Fruit fly (Drosophila melanogaster) whole organism, wandering third instar larva: Measurements from ENCODE around the gene eIF3h.

Experiments used
- CG32264 ChIP-seq: fragments of 200-800 bp; sonication (Bioruptor generic); optimal IDR thresholded peaks from 2 replicates; lab custom pipeline; 2016; ENCODE audit warnings: missing biosample characterization, missing genetic modification characterization
- CG9705 ChIP-seq: fragments of 200-800 bp; sonication (Bioruptor generic); optimal IDR thresholded peaks from 2 replicates; lab custom pipeline; 2018; ENCODE audit warnings: missing biosample characterization, mild to moderate bottlenecking, missing genetic modification characterization
- Dfd ChIP-seq: fragments of >200 bp; optimal IDR thresholded peaks from 2 replicates; lab custom pipeline; 2017; ENCODE audit warnings: missing biosample characterization, missing genetic modification characterization
- Dif ChIP-seq: fragments of 200-275, 200-300 bp; sonication (Bioruptor generic); optimal IDR thresholded peaks from 2 replicates; lab custom pipeline; 2018; ENCODE audit warnings: missing biosample characterization, missing genetic modification characterization; ENCODE audit not compliant: partially characterized antibody
- HLH106 ChIP-seq: fragments of 200-800 bp; optimal IDR thresholded peaks from 3 replicates; lab custom pipeline; 2019; ENCODE audit warnings: missing biosample characterization, mild to moderate bottlenecking, missing genetic modification characterization, moderate library complexity
- Hnf4 ChIP-seq: fragments of 200-800 bp; sonication (Bioruptor generic); optimal IDR thresholded peaks from 2 replicates; lab custom pipeline; 2016; ENCODE audit warnings: missing biosample characterization, mild to moderate bottlenecking, missing genetic modification characterization
- Hr78 ChIP-seq: fragments of >200 bp; optimal IDR thresholded peaks from 2 replicates; lab custom pipeline; 2017; ENCODE audit warnings: missing biosample characterization, missing genetic modification characterization
- Hr83 ChIP-seq: fragments of 200-300 bp; sonication (Bioruptor generic); optimal IDR thresholded peaks from 2 replicates; lab custom pipeline; 2016; ENCODE audit warnings: missing biosample characterization, mild to moderate bottlenecking, missing genetic modification characterization, moderate library complexity; ENCODE audit not compliant: poor library complexity, severe bottlenecking
- Jra ChIP-seq: sonication (Bioruptor generic); optimal IDR thresholded peaks from 2 replicates; lab custom pipeline; 2016; ENCODE audit warnings: missing biosample characterization, missing genetic modification characterization
- Myc ChIP-seq: fragments of >200 bp; optimal IDR thresholded peaks from 2 replicates; lab custom pipeline; 2017
- N ChIP-seq: fragments of >200 bp; optimal IDR thresholded peaks from 2 replicates; lab custom pipeline; 2018; ENCODE audit warnings: missing biosample characterization, missing external identifiers, missing genetic modification characterization
- OdsH ChIP-seq: fragments of 200-800 bp; sonication (Bioruptor generic); optimal IDR thresholded peaks from 2 replicates; lab custom pipeline; 2016; ENCODE audit warnings: missing biosample characterization, mild to moderate bottlenecking, missing genetic modification characterization
- Rel ChIP-seq, 2 experiments: fragments of 200-800 bp; sonication (Bioruptor generic) in 1 of 2; optimal IDR thresholded peaks; 2 replicates in 1 of 2; 3 replicates in 1 of 2; lab custom pipeline; 2016 to 2019; ENCODE audit warnings: mild to moderate bottlenecking in 2 of 2, missing biosample characterization in 2 of 2, missing genetic modification characterization in 2 of 2, moderate library complexity in 1 of 2
- Sp1 ChIP-seq: fragments of 200-800 bp; sonication (Bioruptor generic); optimal IDR thresholded peaks from 3 replicates; lab custom pipeline; 2019; ENCODE audit warnings: missing biosample characterization, mild to moderate bottlenecking, missing genetic modification characterization, moderate library complexity
- Vsx2 ChIP-seq: fragments of 200-300, 225-300 bp; sonication (Bioruptor generic); optimal IDR thresholded peaks from 2 replicates; lab custom pipeline; 2018; ENCODE audit warnings: missing biosample characterization, missing genetic modification characterization; ENCODE audit not compliant: partially characterized antibody
- dl ChIP-seq, 2 experiments: fragments of 175-275, 200-275 bp in 1 of 2; fragments of 200-275 bp in 1 of 2; sonication (Bioruptor generic); optimal IDR thresholded peaks; lab custom pipeline; 2018; ENCODE audit warnings: mild to moderate bottlenecking in 2 of 2, missing biosample characterization in 2 of 2, missing genetic modification characterization in 2 of 2, moderate library complexity in 2 of 2; ENCODE audit not compliant: partially characterized antibody in 2 of 2, insufficient read depth in 1 of 2
- dmrt93B ChIP-seq: fragments of 200-800 bp; sonication (Bioruptor generic); optimal IDR thresholded peaks from 2 replicates; lab custom pipeline; 2018; ENCODE audit warnings: missing biosample characterization, mild to moderate bottlenecking, missing genetic modification characterization
- dsf ChIP-seq: sonication (Bioruptor generic); optimal IDR thresholded peaks from 2 replicates; lab custom pipeline; 2016; ENCODE audit warnings: missing biosample characterization, missing genetic modification characterization, borderline replicate concordance
- ey ChIP-seq: fragments of 200-800 bp; sonication (Bioruptor generic); optimal IDR thresholded peaks from 2 replicates; lab custom pipeline; 2016; ENCODE audit warnings: missing biosample characterization, missing genetic modification characterization
- foxo ChIP-seq, 2 experiments: fragments of 200-800 bp; sonication (Bioruptor generic); optimal IDR thresholded peaks; 2 replicates in 1 of 2; 3 replicates in 1 of 2; lab custom pipeline; 2016 to 2017; ENCODE audit warnings: missing biosample characterization in 2 of 2, missing genetic modification characterization in 2 of 2
- fru ChIP-seq: fragments of 200-800 bp; sonication (Bioruptor generic); optimal IDR thresholded peaks from 3 replicates; lab custom pipeline; 2016; ENCODE audit warnings: missing biosample characterization, mild to moderate bottlenecking, missing genetic modification characterization
- h ChIP-seq: fragments of 200-800 bp; sonication (Bioruptor generic); optimal IDR thresholded peaks from 3 replicates; lab custom pipeline; 2016; ENCODE audit warnings: missing biosample characterization, mild to moderate bottlenecking, missing genetic modification characterization
- jim ChIP-seq: fragments of 175-275, 200-325 bp; sonication (Bioruptor generic); optimal IDR thresholded peaks from 2 replicates; lab custom pipeline; 2016; ENCODE audit warnings: missing biosample characterization, mild to moderate bottlenecking, missing genetic modification characterization
- lola ChIP-seq: fragments of >200 bp; optimal IDR thresholded peaks from 2 replicates; lab custom pipeline; 2017; ENCODE audit warnings: missing biosample characterization, missing genetic modification characterization
- pan ChIP-seq: fragments of >200 bp; optimal IDR thresholded peaks from 2 replicates; lab custom pipeline; 2017
- psq ChIP-seq: fragments of 200-800 bp; sonication (Bioruptor generic); optimal IDR thresholded peaks from 3 replicates; lab custom pipeline; 2017; ENCODE audit warnings: missing biosample characterization, mild to moderate bottlenecking, missing genetic modification characterization, moderate library complexity
- rgr ChIP-seq: fragments of 200-800 bp; sonication (Bioruptor generic); optimal IDR thresholded peaks from 3 replicates; lab custom pipeline; 2016; ENCODE audit warnings: missing biosample characterization, mild to moderate bottlenecking, missing genetic modification characterization
- sage ChIP-seq: fragments of 200-800 bp; sonication (Bioruptor generic); optimal IDR thresholded peaks from 2 replicates; lab custom pipeline; 2016; ENCODE audit warnings: missing biosample characterization, mild to moderate bottlenecking, missing genetic modification characterization
- sv ChIP-seq: fragments of 200-800 bp; sonication (Bioruptor generic); optimal IDR thresholded peaks from 3 replicates; lab custom pipeline; 2016; ENCODE audit warnings: missing biosample characterization, missing genetic modification characterization
- tai ChIP-seq: sonication (Bioruptor generic); optimal IDR thresholded peaks from 2 replicates; lab custom pipeline; 2016; ENCODE audit warnings: missing biosample characterization, missing genetic modification characterization
- woc ChIP-seq: sonication (Bioruptor generic); optimal IDR thresholded peaks from 2 replicates; lab custom pipeline; 2016; ENCODE audit warnings: missing biosample characterization, mild to moderate bottlenecking, missing genetic modification characterization

The eIF3h gene

dm6 chr2L:5072357-5072756, 19.5 kb upstream of the eIF3h start:
- TF ChIP-seq CG32264 (no peak), fru (GFP tag; lab: Kevin White, UChicago) (no peak), lola (no peak), h (GFP tag; lab: Kevin White, UChicago) (no peak), dsf (GFP tag; lab: Kevin White, UChicago) (no peak), Rel (GFP tag; optimal IDR thresholded peaks at IDR 0.05; lab: Kevin White, UChicago) (no peak), Rel (tag; optimal IDR thresholded peaks at IDR 0.05; lab: Kevin White, UChicago) (no peak), Hr78 (no peak), psq (no peak), N (no peak), foxo (GFP tag; optimal IDR thresholded peaks at IDR 0.05; lab: Kevin White, UChicago) (no peak), Dfd (GFP tag; lab: Kevin White, UChicago) (no peak), Vsx2 (GFP tag; lab: Kevin White, UChicago) (no peak), rgr (GFP tag; lab: Kevin White, UChicago) (no peak), ey (GFP tag; lab: Kevin White, UChicago) (no peak), Hnf4 (GFP tag; lab: Kevin White, UChicago) (no peak), Myc (no peak), OdsH (no peak), jim (GFP tag; lab: Kevin White, UChicago) (no peak)

dm6 chr2L:5070797-5071579, 18.1 kb upstream of the eIF3h start, which contains the start of gene RpL37A:
Gene RpL37A (plus strand): TSS chr2L:5070957.
- TF ChIP-seq Hnf4 (GFP tag; lab: Kevin White, UChicago), result peak; percentile 12
- TF ChIP-seq Jra (GFP tag; lab: Kevin White, UChicago), result peak; percentile 12
- peak in 1 of 2 experiments; percentile 62 for TF ChIP-seq foxo (GFP tag; optimal IDR thresholded peaks at IDR 0.05; lab: Kevin White, UChicago)
- TF ChIP-seq Vsx2 (GFP tag; lab: Kevin White, UChicago), result peak; percentile 38
- peak; percentile 82 for TF ChIP-seq sv
- no peak for TF ChIP-seq Dfd (GFP tag; lab: Kevin White, UChicago)
- peak; percentile 69 for TF ChIP-seq CG9705
- TF ChIP-seq sage, result peak; percentile 73
- no peak for TF ChIP-seq dl (GFP tag; optimal IDR thresholded peaks at IDR 0.05; lab: Kevin White, UChicago; ENCODE audit: insufficient read depth in 1 of 2, partially characterized antibody in 2 of 2)
- TF ChIP-seq dsf (GFP tag; lab: Kevin White, UChicago), result peak; percentile 12
- TF ChIP-seq psq, result peak; percentile 24
- peak; percentile 73 for TF ChIP-seq dmrt93B
- TF ChIP-seq rgr (GFP tag; lab: Kevin White, UChicago), result peak; percentile 89
- peak; percentile 52 for TF ChIP-seq fru (GFP tag; lab: Kevin White, UChicago)
- no peak for TF ChIP-seq woc (GFP tag; lab: Kevin White, UChicago)
- TF ChIP-seq lola, result no peak
- TF ChIP-seq OdsH, result peak; percentile 31
- peak; percentile 73 for TF ChIP-seq Sp1 (GFP tag; lab: Kevin White, UChicago)
- TF ChIP-seq Hr78, result no peak
- TF ChIP-seq pan (lab: Kevin White, UChicago), result no peak
- peak; percentile 5 for TF ChIP-seq Myc
- peak; percentile 19 for TF ChIP-seq Dif
- TF ChIP-seq CG32264, result peak; percentile 43
- peak; percentile 66 for TF ChIP-seq Rel (GFP tag; optimal IDR thresholded peaks at IDR 0.05; lab: Kevin White, UChicago)
- TF ChIP-seq Rel (tag; optimal IDR thresholded peaks at IDR 0.05; lab: Kevin White, UChicago), result peak; percentile 50
- TF ChIP-seq HLH106 (tag; lab: Kevin White, UChicago), result peak; percentile 64
- peak; percentile 78 for TF ChIP-seq h (GFP tag; lab: Kevin White, UChicago)
- peak; percentile 86 for TF ChIP-seq Hr83 (GFP tag; lab: Kevin White, UChicago)

dm6 chr2L:5063936-5064335, 11.0 kb upstream of the eIF3h start:
- TF ChIP-seq psq (peak; percentile 68), N (no peak)

- TF ChIP-seq rgr (GFP tag; lab: Kevin White, UChicago), result no peak
- TF ChIP-seq sv, result no peak
- TF ChIP-seq jim (GFP tag; lab: Kevin White, UChicago), result no peak
- no peak for TF ChIP-seq foxo (GFP tag; optimal IDR thresholded peaks at IDR 0.05; lab: Kevin White, UChicago)
- TF ChIP-seq tai (GFP tag; lab: Kevin White, UChicago), result no peak
- TF ChIP-seq Vsx2 (GFP tag; lab: Kevin White, UChicago), result no peak
- TF ChIP-seq Dif, result peak; percentile 35
Observed at dm6 chr2L:5062799-5063404, 10.0 kb upstream of the eIF3h start.
